Worm (Caenorhabditis elegans) whole organism, L4 larva: ENCODE data around the gene kars-1.

Source experiments
- ama-1 ChIP-seq: fragments of 150-350 bp; optimal IDR thresholded peaks from 2 replicates; lab custom pipeline; 2014; ENCODE audit warnings: inconsistent platforms, mixed read lengths
- dve-1 ChIP-seq: sonication (generic microtip); optimal IDR thresholded peaks from 2 replicates; lab custom pipeline; 2017; ENCODE audit warnings: antibody characterized with exemption, mild to moderate bottlenecking, missing genetic modification characterization, missing compliant biosample characterization; ENCODE audit not compliant: insufficient read depth
- pqm-1 ChIP-seq: sonication (generic microtip); optimal IDR thresholded peaks from 2 replicates; lab custom pipeline; 2017; ENCODE audit warnings: missing biosample characterization, missing genetic modification characterization

DNA sequence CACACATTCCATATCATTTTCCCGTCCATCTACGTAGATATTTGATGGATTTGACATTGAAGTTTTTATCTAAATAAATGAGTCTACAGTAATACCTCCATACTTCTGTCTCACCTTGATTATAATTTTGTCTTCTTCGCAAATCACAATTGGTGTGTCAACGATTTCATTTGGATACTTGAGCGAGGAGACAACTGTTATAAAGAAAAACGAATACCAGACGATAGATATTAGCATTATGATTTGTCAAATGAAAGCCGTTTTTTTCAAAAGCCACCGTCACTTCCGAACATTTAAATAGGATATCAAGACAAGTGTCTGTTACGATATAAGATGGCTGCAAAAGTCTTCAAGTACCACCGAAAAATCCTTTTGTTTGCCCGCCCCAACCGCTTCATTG is 43.4 kb upstream of the kars-1 start, which contains the start of gene cutl-5:
- TF ChIP-seq dve-1 (tag; lab: Kevin White, UChicago) (no peak), pqm-1 (tag; lab: Kevin White, UChicago) (no peak), ama-1 (no peak)
